Fruit fly (Drosophila melanogaster) whole organism, embryonic: Measurements from ENCODE around the gene Rtnl1.

ENCODE experiments used
- ATbp ChIP-seq: fragments of 200-800 bp; sonication (Bioruptor generic); optimal IDR thresholded peaks from 2 replicates; lab custom pipeline; 2017; ENCODE audit warnings: missing biosample characterization, mild to moderate bottlenecking, missing genetic modification characterization, missing genetic modification reagents
- Adf1 ChIP-seq: fragments of 200-800 bp; sonication (Bioruptor generic); IDR thresholded peaks from 2 replicates; pipeline ENCODE4 v1.3.6; 2022; ENCODE audit warnings: missing biosample characterization, missing genetic modification characterization
- Atf-2 ChIP-seq: fragments of 200-800 bp; sonication (Bioruptor generic); optimal IDR thresholded peaks from 2 replicates; lab custom pipeline; 2016; ENCODE audit warnings: missing biosample characterization, missing genetic modification characterization
- BEAF-32 ChIP-seq: fragments of 200-800 bp; sonication (Bioruptor generic); optimal IDR thresholded peaks from 3 replicates; lab custom pipeline; 2017; ENCODE audit warnings: missing biosample characterization, missing genetic modification characterization, mild to moderate bottlenecking, moderate library complexity, missing genetic modification reagents
- CG10366 ChIP-seq: fragments of 200-800 bp; sonication (Bioruptor generic); IDR thresholded peaks from 2 replicates; pipeline ENCODE4 v1.3.6; 2022; ENCODE audit warnings: missing biosample characterization, missing genetic modification characterization
- CG10565 ChIP-seq: fragments of 200-800 bp; sonication (Bioruptor generic); optimal IDR thresholded peaks from 3 replicates; lab custom pipeline; 2016; ENCODE audit warnings: missing biosample characterization, mild to moderate bottlenecking, missing genetic modification characterization
- CG12071 ChIP-seq: fragments of 200-800 bp; sonication (Bioruptor generic); optimal IDR thresholded peaks from 3 replicates; lab custom pipeline; 2018; ENCODE audit warnings: missing biosample characterization, mild to moderate bottlenecking, missing genetic modification characterization
- CG1233 ChIP-seq: fragments of 200-800 bp; sonication (Bioruptor generic); optimal IDR thresholded peaks from 4 replicates; lab custom pipeline; 2018; ENCODE audit warnings: missing biosample characterization, mild to moderate bottlenecking, missing genetic modification characterization
- CG12659 ChIP-seq: fragments of 200-800 bp; sonication (Bioruptor generic); optimal IDR thresholded peaks from 3 replicates; lab custom pipeline; 2017; ENCODE audit warnings: mild to moderate bottlenecking, missing biosample characterization, missing genetic modification reagents, missing genetic modification characterization
- CG13894 ChIP-seq: fragments of 200-800 bp; sonication (Bioruptor generic); optimal IDR thresholded peaks from 3 replicates; lab custom pipeline; 2018; ENCODE audit warnings: missing biosample characterization, mild to moderate bottlenecking, missing genetic modification characterization, moderate library complexity
- CG1529 ChIP-seq: fragments of 200-800 bp; sonication (Bioruptor generic); optimal IDR thresholded peaks from 3 replicates; lab custom pipeline; 2018; ENCODE audit warnings: missing biosample characterization, missing genetic modification characterization
- CG15479 ChIP-seq: fragments of 200-800 bp; sonication (Bioruptor generic); optimal IDR thresholded peaks from 3 replicates; lab custom pipeline; 2019; ENCODE audit warnings: missing biosample characterization, mild to moderate bottlenecking, missing genetic modification characterization, moderate library complexity
- CG16779 ChIP-seq: fragments of 200-800 bp; sonication (Bioruptor generic); IDR thresholded peaks from 2 replicates; pipeline ENCODE4 v1.3.6; 2022; ENCODE audit warnings: missing biosample characterization, missing genetic modification characterization
- CG16863 ChIP-seq: fragments of 200-800 bp; sonication (Bioruptor generic); optimal IDR thresholded peaks from 3 replicates; lab custom pipeline; 2016; ENCODE audit warnings: missing biosample characterization, missing genetic modification characterization
- CG18262 ChIP-seq: fragments of 200-800 bp; optimal IDR thresholded peaks from 3 replicates; lab custom pipeline; 2019; ENCODE audit warnings: missing biosample characterization, mild to moderate bottlenecking, missing genetic modification characterization, moderate library complexity
- CG1832 ChIP-seq: fragments of 200-800 bp; sonication (Bioruptor generic); optimal IDR thresholded peaks from 2 replicates; lab custom pipeline; 2017; ENCODE audit warnings: missing biosample characterization, mild to moderate bottlenecking, missing genetic modification characterization, inconsistent platforms
- CG2129 ChIP-seq: fragments of 200-800 bp; sonication (Bioruptor generic); IDR thresholded peaks from 2 replicates; pipeline ENCODE4 v1.3.6; 2022; ENCODE audit warnings: missing biosample characterization, missing genetic modification characterization; ENCODE audit not compliant: partially characterized antibody
- CG30431 ChIP-seq: fragments of 200-800 bp; sonication (Bioruptor generic); optimal IDR thresholded peaks from 2 replicates; lab custom pipeline; 2017; ENCODE audit warnings: missing biosample characterization, missing genetic modification characterization
- CG32532 ChIP-seq: fragments of 200-800 bp; sonication (Bioruptor generic); IDR thresholded peaks from 2 replicates; pipeline ENCODE4 v1.3.6; 2022; ENCODE audit warnings: missing biosample characterization, missing genetic modification characterization
- CG3995 ChIP-seq: fragments of 200-800 bp; sonication (Bioruptor generic); optimal IDR thresholded peaks from 3 replicates; lab custom pipeline; 2016; ENCODE audit warnings: missing biosample characterization, missing genetic modification characterization
- CG4820 ChIP-seq: fragments of 200-800 bp; sonication (Bioruptor generic); optimal IDR thresholded peaks from 3 replicates; lab custom pipeline; 2016; ENCODE audit warnings: missing biosample characterization, missing genetic modification characterization
- CG8281 ChIP-seq: fragments of 200-800 bp; sonication (Bioruptor generic); optimal IDR thresholded peaks from 2 replicates; lab custom pipeline; 2018; ENCODE audit warnings: missing biosample characterization, mild to moderate bottlenecking, missing genetic modification characterization, moderate library complexity
- CG9727 ChIP-seq: fragments of 200-800 bp; sonication (Bioruptor generic); optimal IDR thresholded peaks from 3 replicates; lab custom pipeline; 2017; ENCODE audit warnings: missing biosample characterization, mild to moderate bottlenecking, missing genetic modification characterization
- Drgx ChIP-seq: fragments of 200-800 bp; sonication (Bioruptor generic); IDR thresholded peaks from 2 replicates; pipeline ENCODE4 v1.3.6; 2022; ENCODE audit warnings: missing biosample characterization, missing genetic modification characterization
- Hr51 ChIP-seq, 2 experiments: fragments of 200-800 bp; sonication (Bioruptor generic); optimal IDR thresholded peaks; 2 replicates in 1 of 2; 3 replicates in 1 of 2; lab custom pipeline; 2016 to 2018; ENCODE audit warnings: missing biosample characterization in 2 of 2, missing genetic modification characterization in 2 of 2, mild to moderate bottlenecking in 1 of 2, moderate library complexity in 1 of 2
- Med ChIP-seq: fragments of 200-800 bp; sonication (Bioruptor generic); peaks from one replicate; lab custom pipeline; 2016; ENCODE audit warnings: missing biosample characterization, missing genetic modification characterization, mild to moderate bottlenecking, inconsistent platforms, moderate library complexity
- Mes4 ChIP-seq: fragments of 200-800 bp; sonication (Bioruptor generic); optimal IDR thresholded peaks from 2 replicates; lab custom pipeline; 2016; ENCODE audit warnings: missing biosample characterization, missing genetic modification characterization
- Sox100B ChIP-seq: fragments of 200-800 bp; sonication (Bioruptor generic); optimal IDR thresholded peaks from 3 replicates; lab custom pipeline; 2018; ENCODE audit warnings: missing biosample characterization, mild to moderate bottlenecking, missing genetic modification characterization
- Spps ChIP-seq: fragments of 200-800 bp; sonication (Bioruptor generic); optimal IDR thresholded peaks from 2 replicates; lab custom pipeline; 2018; ENCODE audit warnings: missing biosample characterization, mild to moderate bottlenecking, missing genetic modification characterization
- ac ChIP-seq: fragments of 200-800 bp; sonication (Bioruptor generic); optimal IDR thresholded peaks from 3 replicates; lab custom pipeline; 2017; ENCODE audit warnings: missing biosample characterization, mild to moderate bottlenecking, missing genetic modification characterization
- aop ChIP-seq: fragments of 200-800 bp; sonication (Bioruptor generic); IDR thresholded peaks from 2 replicates; pipeline ENCODE4 v1.3.6; 2022; ENCODE audit warnings: missing biosample characterization, missing genetic modification characterization
- cad ChIP-seq: fragments of >200 bp; optimal IDR thresholded peaks from 2 replicates; lab custom pipeline; 2017; ENCODE audit warnings: missing biosample characterization, missing genetic modification characterization
- crol ChIP-seq: fragments of 200-800 bp; sonication (Bioruptor generic); IDR thresholded peaks from 2 replicates; pipeline ENCODE4 v1.3.6; 2022; ENCODE audit warnings: missing biosample characterization, missing genetic modification characterization
- dpn ChIP-seq, 2 experiments: fragments of 200-800 bp; sonication (Bioruptor generic); optimal IDR thresholded peaks; 3 replicates each; lab custom pipeline; 2016; ENCODE audit warnings: missing biosample characterization in 2 of 2, missing genetic modification characterization in 2 of 2
- emc ChIP-seq: fragments of 200-800 bp; sonication (Bioruptor generic); optimal IDR thresholded peaks from 2 replicates; lab custom pipeline; 2016; ENCODE audit warnings: missing biosample characterization, missing genetic modification characterization
- her ChIP-seq: fragments of 200-800 bp; sonication (Bioruptor generic); optimal IDR thresholded peaks from 2 replicates; lab custom pipeline; 2016; ENCODE audit warnings: missing biosample characterization, missing genetic modification characterization
- hkb ChIP-seq, 2 experiments: fragments of 200-800 bp in 1 of 2; fragments of >200 bp in 1 of 2; sonication (Bioruptor generic) in 1 of 2; IDR thresholded peaks in 1 of 2; optimal IDR thresholded peaks in 1 of 2; 2 replicates each; pipeline versions ENCODE4 v1.3.6 to Lab custom; 2017 to 2022; ENCODE audit warnings: missing biosample characterization in 1 of 2, missing genetic modification characterization in 1 of 2
- inv ChIP-seq: fragments of 200-800 bp; sonication (Bioruptor generic); IDR thresholded peaks from 2 replicates; pipeline ENCODE4 v1.3.6; 2022; ENCODE audit warnings: missing biosample characterization, missing genetic modification characterization; ENCODE audit not compliant: partially characterized antibody
- ken ChIP-seq: fragments of 200-800 bp; sonication (Bioruptor generic); IDR thresholded peaks from 3 replicates; pipeline ENCODE4 v1.3.6; 2022; ENCODE audit warnings: missing biosample characterization, missing genetic modification characterization
- klu ChIP-seq: fragments of 200-800 bp; sonication (Bioruptor generic); IDR thresholded peaks from 2 replicates; pipeline ENCODE4 v1.3.6; 2022; ENCODE audit warnings: missing biosample characterization, missing genetic modification characterization
- mld ChIP-seq: fragments of 200-800 bp; sonication (Bioruptor generic); IDR thresholded peaks from 3 replicates; pipeline ENCODE4 v1.3.6; 2022; ENCODE audit warnings: missing biosample characterization, missing genetic modification characterization; ENCODE audit not compliant: partially characterized antibody
- pan ChIP-seq, 4 experiments: fragments of >200 bp in 3 of 4; fragments of 200-800 bp in 1 of 4; sonication (Bioruptor generic) in 1 of 4; optimal IDR thresholded peaks in 3 of 4; IDR thresholded peaks in 1 of 4; 2 replicates each; pipeline versions ENCODE4 v1.3.6 to Lab custom; 2017 to 2022; ENCODE audit warnings: missing biosample characterization in 2 of 4, missing genetic modification characterization in 2 of 4, mixed read lengths in 1 of 4
- pb ChIP-seq: fragments of 200-800 bp; sonication (Bioruptor generic); optimal IDR thresholded peaks from 3 replicates; lab custom pipeline; 2016; ENCODE audit warnings: missing biosample characterization, missing genetic modification characterization
- pum ChIP-seq: fragments of 200-800 bp; sonication (Bioruptor generic); optimal IDR thresholded peaks from 2 replicates; lab custom pipeline; 2016; ENCODE audit warnings: missing biosample characterization, missing genetic modification characterization
- repo ChIP-seq: fragments of 200-800 bp; sonication (Bioruptor generic); optimal IDR thresholded peaks from 2 replicates; lab custom pipeline; 2016; ENCODE audit warnings: missing biosample characterization, missing genetic modification characterization
- slbo ChIP-seq: fragments of 200-800 bp; sonication (Bioruptor generic); IDR thresholded peaks from 2 replicates; pipeline ENCODE4 v1.3.6; 2022; ENCODE audit warnings: missing biosample characterization, missing genetic modification characterization
- sr ChIP-seq: fragments of 200-800 bp; sonication (Bioruptor generic); IDR thresholded peaks from 3 replicates; pipeline ENCODE4 v1.3.6; 2022; ENCODE audit warnings: missing biosample characterization, missing genetic modification characterization
- tx ChIP-seq: fragments of 200-800 bp; sonication (Bioruptor generic); optimal IDR thresholded peaks from 2 replicates; lab custom pipeline; 2016; ENCODE audit warnings: missing biosample characterization, missing genetic modification characterization
- z ChIP-seq: fragments of 200-800 bp; sonication (Bioruptor generic); IDR thresholded peaks from 3 replicates; pipeline ENCODE4 v1.3.6; 2022; ENCODE audit warnings: missing biosample characterization, missing genetic modification characterization

The Rtnl1 gene

DNA sequence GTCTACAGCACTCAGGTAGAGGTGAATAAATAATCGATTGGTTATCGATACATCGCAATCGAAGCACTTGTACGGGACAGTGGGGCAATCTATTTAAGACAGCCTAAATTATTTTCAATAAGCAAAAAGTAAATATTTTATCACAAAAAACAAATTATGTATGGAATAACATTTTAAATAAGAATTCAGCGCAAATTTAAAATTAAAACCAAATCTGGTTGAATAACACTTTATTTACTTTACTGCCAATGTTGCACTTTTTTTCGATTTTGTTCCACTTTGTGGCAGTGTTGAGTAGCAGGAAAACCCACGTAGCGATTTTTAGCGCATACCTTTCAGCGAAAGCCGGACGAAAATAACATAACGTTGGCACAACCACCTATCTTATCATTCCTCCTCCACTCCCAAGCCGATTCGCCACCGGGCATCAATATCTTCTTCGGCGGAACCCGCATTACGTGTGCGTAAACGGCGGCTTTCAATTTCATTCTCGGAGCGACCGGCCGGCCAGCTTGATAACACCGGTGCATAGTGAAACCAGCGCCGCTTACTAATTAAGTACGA is 32.5 kb downstream of the Rtnl1 start, which contains the start of the genes Gmd and CG3792 (continued):
- peak; percentile 98 for TF ChIP-seq Med (GFP tag; lab: Kevin White, UChicago)
- TF ChIP-seq Drgx (GFP tag; lab: Robert Waterston, UW), result peak; percentile 95
- peak; percentile 81 for TF ChIP-seq emc
- peak; percentile 95 for TF ChIP-seq CG13894 (tag; lab: Kevin White, UChicago)
- TF ChIP-seq ATbp (GFP tag; lab: Kevin White, UChicago), result no peak
- peak; percentile 61; the same call in 1 of the 3 replicates for TF ChIP-seq mld (GFP tag; lab: Robert Waterston, UW)
- TF ChIP-seq CG3995, result peak; percentile 85
- TF ChIP-seq CG16779 (GFP tag; lab: Robert Waterston, UW), result peak; percentile 89
- peak; percentile 95 for TF ChIP-seq CG4820
- TF ChIP-seq CG15479 (GFP tag; lab: Kevin White, UChicago), result peak; percentile 74
- peak; percentile 94 for TF ChIP-seq pum
- no peak for TF ChIP-seq pan (optimal IDR thresholded peaks at IDR 0.05; lab: Kevin White, UChicago)
- TF ChIP-seq pan (GFP tag; optimal IDR thresholded peaks at IDR 0.05 in 1 of 2, IDR thresholded peaks at IDR 0.05 in 1 of 2), result peak in 1 of 2 experiments; percentile 96
- TF ChIP-seq sr (GFP tag; lab: Robert Waterston, UW), result peak; percentile 61; the same call in 1 of the 3 replicates
- TF ChIP-seq cad (GFP tag; lab: Kevin White, UChicago), result no peak
- TF ChIP-seq CG10366 (GFP tag; lab: Robert Waterston, UW), result peak; percentile 94
- TF ChIP-seq CG30431 (GFP tag; lab: Kevin White, UChicago), result peak; percentile 90
- peak; percentile 56 for TF ChIP-seq CG2129 (GFP tag; lab: Robert Waterston, UW)
- TF ChIP-seq slbo (GFP tag; lab: Robert Waterston, UW), result peak; percentile 98
- TF ChIP-seq ac, result peak; percentile 73
- peak; percentile 96 for TF ChIP-seq CG9727
- no peak for TF ChIP-seq CG8281
- peak; percentile 35; the same call in 1 of the 3 replicates for TF ChIP-seq z (GFP tag; lab: Robert Waterston, UW)
- peak; percentile 97 for TF ChIP-seq CG18262 (tag; lab: Kevin White, UChicago)
- TF ChIP-seq Sox100B (GFP tag; lab: Kevin White, UChicago), result no peak
- no peak for TF ChIP-seq CG1832 (GFP tag; lab: Kevin White, UChicago)
- TF ChIP-seq CG12659 (GFP tag; lab: Kevin White, UChicago), result peak; percentile 97
- peak; percentile 95 for TF ChIP-seq klu (GFP tag; lab: Robert Waterston, UW)
- peak; percentile 92 to 94 for TF ChIP-seq Hr51 (GFP tag; optimal IDR thresholded peaks at IDR 0.05; lab: Kevin White, UChicago)
- peak; percentile 86 for TF ChIP-seq pb (GFP tag; lab: Kevin White, UChicago)
- peak; percentile 94 for TF ChIP-seq tx (GFP tag; lab: Kevin White, UChicago)
- peak; percentile 86 for TF ChIP-seq repo (GFP tag; lab: Kevin White, UChicago)
- TF ChIP-seq CG16863, result peak; percentile 95
- peak; percentile 17 for TF ChIP-seq hkb (optimal IDR thresholded peaks at IDR 0.05; lab: Kevin White, UChicago)
- TF ChIP-seq hkb (GFP tag; IDR thresholded peaks at IDR 0.05; lab: Robert Waterston, UW), result peak; percentile 96
- TF ChIP-seq CG1529, result peak; percentile 86
- TF ChIP-seq Atf-2 (GFP tag; lab: Kevin White, UChicago), result peak; percentile 96
- TF ChIP-seq inv (GFP tag; lab: Robert Waterston, UW), result peak; percentile 84
- TF ChIP-seq Adf1 (GFP tag; lab: Robert Waterston, UW), result peak; percentile 83
- TF ChIP-seq her (GFP tag; lab: Kevin White, UChicago), result peak; percentile 90
- TF ChIP-seq CG1233 (GFP tag; lab: Kevin White, UChicago), result peak; percentile 94
- TF ChIP-seq crol (GFP tag; lab: Robert Waterston, UW), result peak; percentile 62
- peak; percentile 95 to 96 for TF ChIP-seq dpn (GFP tag; optimal IDR thresholded peaks at IDR 0.05; lab: Kevin White, UChicago)
- peak; percentile 87 for TF ChIP-seq Mes4 (GFP tag; lab: Kevin White, UChicago)
- TF ChIP-seq CG32532 (GFP tag; lab: Robert Waterston, UW), result peak; percentile 97
- peak; percentile 86 for TF ChIP-seq CG10565
- peak; percentile 93 for TF ChIP-seq Spps (tag; lab: Kevin White, UChicago)
- peak; percentile 84 for TF ChIP-seq BEAF-32 (GFP tag; lab: Kevin White, UChicago)
- no peak; the same call in 1 of the 2 replicates for TF ChIP-seq aop
- TF ChIP-seq CG12071, result no peak
- TF ChIP-seq ken (GFP tag; lab: Robert Waterston, UW), result peak; percentile 95
